Worm (Caenorhabditis elegans) whole organism, L4 larva: Measurements from ENCODE around the gene F26G1.9.

Experiments used
- ZK546.5 ChIP-seq, 2 experiments: sonication (generic microtip); optimal IDR thresholded peaks; 2 replicates each; lab custom pipeline; 2017; ENCODE audit warnings: missing biosample characterization in 2 of 2, missing genetic modification characterization in 2 of 2
- ceh-82 ChIP-seq: sonication (generic microtip); optimal IDR thresholded peaks from 2 replicates; lab custom pipeline; 2017; ENCODE audit warnings: missing biosample characterization, missing genetic modification characterization
- ctbp-1 ChIP-seq: fragments of 200-800 bp; sonication (Bioruptor generic); IDR thresholded peaks from 2 replicates; pipeline ENCODE4 v1.3.6; 2022; ENCODE audit warnings: missing genetic modification reagents, missing genetic modification characterization, missing compliant biosample characterization
- daf-19 ChIP-seq: fragments of 200-800 bp; sonication (Bioruptor generic); conservative IDR thresholded peaks from 2 replicates; pipeline ENCODE4 v1.3.6; 2022; ENCODE audit warnings: missing genetic modification characterization, missing compliant biosample characterization
- dmd-8 ChIP-seq: fragments of 200-800 bp; sonication (Bioruptor generic); IDR thresholded peaks from 2 replicates; pipeline ENCODE4 v1.3.6; 2022; ENCODE audit warnings: missing genetic modification characterization, missing compliant biosample characterization
- fkh-10 ChIP-seq: fragments of 150-350 bp; optimal IDR thresholded peaks from 2 replicates; lab custom pipeline; 2014; ENCODE audit warnings: missing biosample characterization, missing genetic modification reagents, missing genetic modification characterization
- lin-1 ChIP-seq: fragments of 200-800 bp; sonication (Bioruptor generic); IDR thresholded peaks from 2 replicates; pipeline ENCODE4 v1.3.6; 2022; ENCODE audit warnings: missing genetic modification reagents, missing genetic modification characterization, missing compliant biosample characterization
- lir-3 ChIP-seq: sonication (generic microtip); optimal IDR thresholded peaks from 2 replicates; lab custom pipeline; 2016; ENCODE audit warnings: mild to moderate bottlenecking, missing genetic modification characterization, missing compliant biosample characterization
- mep-1 ChIP-seq: fragments of 150-350 bp; sonication (generic microtip); optimal IDR thresholded peaks from 3 replicates; lab custom pipeline; 2014; ENCODE audit warnings: missing biosample characterization, missing genetic modification characterization
- nhr-11 ChIP-seq: fragments of 150-350 bp; optimal IDR thresholded peaks from 2 replicates; lab custom pipeline; 2014; ENCODE audit warnings: missing biosample characterization, missing genetic modification characterization
- nhr-76 ChIP-seq: fragments of 150-350 bp; optimal IDR thresholded peaks from 2 replicates; lab custom pipeline; 2014; ENCODE audit warnings: missing biosample characterization, missing genetic modification characterization
- spr-3 ChIP-seq: fragments of 200-800 bp; sonication (Bioruptor generic); optimal IDR thresholded peaks from 2 replicates; lab custom pipeline; 2018; ENCODE audit warnings: mild to moderate bottlenecking, missing genetic modification characterization, missing compliant biosample characterization
- unc-39 ChIP-seq: sonication (generic microtip); optimal IDR thresholded peaks from 2 replicates; lab custom pipeline; 2017; ENCODE audit warnings: missing biosample characterization, missing genetic modification characterization
- ztf-11 ChIP-seq: fragments of 150-350 bp; optimal IDR thresholded peaks from 2 replicates; lab custom pipeline; 2014; ENCODE audit warnings: missing biosample characterization, missing genetic modification characterization

ce11 chrII:4821739-4822138 is 47.9 kb upstream of the F26G1.9 start, which contains the start of gene lact-5:
- TF ChIP-seq nhr-11 (tag; lab: Kevin White, UChicago) (no peak), dmd-8 (GFP tag; lab: Robert Waterston, UW) (no peak), ztf-11 (tag; lab: Kevin White, UChicago) (no peak), daf-19 (GFP tag; lab: Robert Waterston, UW) (no peak), spr-3 (no peak), nhr-76 (no peak), mep-1 (tag; lab: Kevin White, UChicago) (no peak), lir-3 (tag; lab: Kevin White, UChicago) (no peak), lin-1 (GFP tag; lab: Robert Waterston, UW) (no peak), fkh-10 (GFP tag; lab: Kevin White, UChicago) (no peak), unc-39 (no peak), ZK546.5 (tag; optimal IDR thresholded peaks at IDR 0.05; lab: Kevin White, UChicago) (no peak), ctbp-1 (GFP tag; lab: Robert Waterston, UW) (no peak), ceh-82 (tag; lab: Kevin White, UChicago) (no peak)
